Fruit fly (Drosophila melanogaster): ENCODE data around the gene CG13465.

DNA sequence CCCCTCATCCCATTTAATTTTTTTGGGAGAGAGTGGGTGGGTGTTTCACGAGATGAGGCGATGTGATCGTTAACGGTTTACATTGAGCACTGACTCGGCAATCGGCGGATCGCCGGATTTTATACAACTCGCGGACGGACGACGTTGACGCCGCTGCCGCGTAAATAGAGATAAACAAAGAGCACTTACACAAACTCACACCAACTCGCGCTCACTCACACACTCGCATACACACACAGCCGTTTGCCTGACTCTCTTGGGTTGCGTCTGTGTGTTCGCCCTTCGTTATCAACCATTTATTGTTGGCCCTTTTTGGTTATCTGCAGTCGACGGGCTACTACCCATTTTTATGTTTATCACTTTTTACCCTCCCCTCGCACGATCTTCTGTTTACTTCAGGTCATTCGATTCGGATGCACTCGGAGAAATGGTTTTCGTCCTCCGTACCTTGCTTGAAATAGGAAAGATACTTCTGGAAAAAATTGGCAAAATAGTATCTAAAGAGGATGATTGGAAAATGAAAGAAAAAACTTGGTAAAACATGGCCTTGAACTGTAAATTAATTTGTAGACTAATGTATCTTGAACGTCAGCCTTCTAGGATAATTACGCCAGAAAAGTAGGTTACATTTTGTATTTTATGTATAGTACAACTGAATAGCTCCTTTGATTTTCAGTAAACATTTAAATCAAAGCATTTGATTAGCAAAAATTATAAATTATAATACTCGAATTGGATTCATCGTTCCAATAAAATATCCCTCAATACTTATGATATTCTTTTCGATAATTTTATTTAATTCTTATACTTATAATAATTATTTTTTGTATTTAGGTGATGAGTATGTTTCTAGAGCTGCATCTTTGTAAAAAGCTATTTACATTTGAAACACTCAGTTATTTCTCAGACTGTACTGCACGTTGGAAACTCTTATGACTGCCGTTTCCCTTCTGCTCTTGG is 33.7 kb upstream of the CG13465 start:
- no peak for TF ChIP-seq cnc (optimal IDR thresholded peaks at IDR 0.05)
- no peak for TF ChIP-seq Crg-1 (GFP tag; optimal IDR thresholded peaks at IDR 0.05)
- TF ChIP-seq CG11617 (GFP tag; optimal IDR thresholded peaks at IDR 0.05), result no peak
- no peak for TF ChIP-seq tj (GFP tag; optimal IDR thresholded peaks at IDR 0.05)
- TF ChIP-seq kay (GFP tag; ENCODE audit: borderline replicate concordance), result no peak
- no peak for TF ChIP-seq CG5204 (GFP tag; optimal IDR thresholded peaks at IDR 0.05)
- no peak for TF ChIP-seq pad (GFP tag; optimal IDR thresholded peaks at IDR 0.05)
- TF ChIP-seq CG7101 (tag; optimal IDR thresholded peaks at IDR 0.05), result no peak
- no peak for TF ChIP-seq cic (GFP tag; optimal IDR thresholded peaks at IDR 0.05)
- no peak for TF ChIP-seq bab1 (GFP tag; optimal IDR thresholded peaks at IDR 0.05)

Data from whole organism, adult.